Worm (Caenorhabditis elegans) whole organism, L4 larva: ENCODE measurements around the gene hpo-6.

Source experiments
- R02D3.7 ChIP-seq: fragments of 150-350 bp; sonication (generic microtip); optimal IDR thresholded peaks from 3 replicates; lab custom pipeline; 2014; ENCODE audit warnings: missing biosample characterization, missing genetic modification characterization
- ceh-82 ChIP-seq: sonication (generic microtip); optimal IDR thresholded peaks from 2 replicates; lab custom pipeline; 2017; ENCODE audit warnings: missing biosample characterization, missing genetic modification characterization
- mep-1 ChIP-seq: fragments of 150-350 bp; sonication (generic microtip); optimal IDR thresholded peaks from 3 replicates; lab custom pipeline; 2014; ENCODE audit warnings: missing biosample characterization, missing genetic modification characterization
- mxl-2 ChIP-seq: fragments of 200-800 bp; sonication (Bioruptor generic); conservative IDR thresholded peaks from 2 replicates; pipeline ENCODE4 v1.3.6; 2022; ENCODE audit warnings: missing genetic modification reagents, missing genetic modification characterization, missing compliant biosample characterization
- pqm-1 ChIP-seq: sonication (generic microtip); optimal IDR thresholded peaks from 2 replicates; lab custom pipeline; 2017; ENCODE audit warnings: missing biosample characterization, missing genetic modification characterization

DNA sequence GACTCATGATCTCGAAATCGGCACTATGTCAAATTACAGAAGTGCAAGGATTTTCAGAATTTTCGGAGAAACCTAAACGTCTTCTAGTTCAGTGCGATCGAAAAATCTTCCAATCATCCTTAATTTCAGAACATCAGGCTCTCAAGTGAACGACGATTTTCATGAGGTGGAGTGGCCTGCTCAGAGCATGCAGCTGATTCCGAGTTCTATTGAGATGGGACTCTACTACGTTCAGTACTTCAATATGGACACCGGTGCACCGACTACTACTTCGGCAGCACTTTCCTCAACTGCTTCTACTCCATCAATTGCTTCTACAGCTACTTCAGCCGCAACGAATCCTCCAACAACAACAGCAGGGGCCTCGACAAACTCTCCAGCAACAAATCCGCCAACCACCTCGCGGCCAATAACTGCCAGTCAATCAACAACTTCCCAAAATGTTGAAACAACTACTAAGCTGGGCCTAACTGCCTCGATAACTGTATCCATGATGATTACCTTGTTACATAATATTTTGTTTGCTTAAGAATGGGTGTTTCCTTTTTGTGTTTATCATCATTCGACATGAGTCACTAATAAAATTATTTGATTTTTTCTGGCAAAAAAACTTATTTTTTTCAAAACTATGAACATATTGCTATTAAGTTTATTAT lies 1.6 kb downstream of the hpo-6 start, which contains the start of gene Y41D4B.15:
- TF ChIP-seq ceh-82 (tag; lab: Kevin White, UChicago) (no peak), pqm-1 (tag; lab: Kevin White, UChicago) (no peak), R02D3.7 (tag; lab: Kevin White, UChicago) (no peak), mxl-2 (GFP tag; lab: Robert Waterston, UW) (no peak), mep-1 (tag; lab: Kevin White, UChicago) (no peak)
